Fruit fly (Drosophila melanogaster) whole organism, prepupa: ENCODE data around the gene CG8460.
A peak's percentile ranks its signal among the peaks of the same experiment; 100 is the strongest.

Source experiments
- Blimp-1 ChIP-seq: fragments of 200-800 bp; sonication (Bioruptor generic); optimal IDR thresholded peaks from 3 replicates; lab custom pipeline; 2017; ENCODE audit warnings: missing biosample characterization, missing genetic modification characterization, mild to moderate bottlenecking, moderate library complexity, missing genetic modification reagents
- CG10631 ChIP-seq: fragments of 200-800 bp; sonication (Bioruptor generic); optimal IDR thresholded peaks from 2 replicates; lab custom pipeline; 2016; ENCODE audit warnings: missing biosample characterization, missing genetic modification characterization
- CG11294 ChIP-seq: fragments of 200-800 bp; sonication (Bioruptor generic); IDR thresholded peaks from 2 replicates; pipeline ENCODE4 v1.3.6; 2022; ENCODE audit warnings: missing biosample characterization, missing genetic modification characterization
- CG11902 ChIP-seq: fragments of 200-800 bp; sonication (Bioruptor generic); optimal IDR thresholded peaks from 3 replicates; lab custom pipeline; 2016; ENCODE audit warnings: missing biosample characterization, missing genetic modification characterization
- CG16779 ChIP-seq: fragments of 200-800 bp; sonication (Bioruptor generic); optimal IDR thresholded peaks from 3 replicates; lab custom pipeline; 2017; ENCODE audit warnings: missing biosample characterization, mild to moderate bottlenecking, missing genetic modification characterization
- CG3032 ChIP-seq: fragments of 200-800 bp; optimal IDR thresholded peaks from 2 replicates; lab custom pipeline; 2019; ENCODE audit warnings: missing biosample characterization, mild to moderate bottlenecking, missing genetic modification characterization, moderate library complexity
- CG31627 ChIP-seq: fragments of 200-800 bp; sonication (Bioruptor generic); optimal IDR thresholded peaks from 3 replicates; lab custom pipeline; 2016; ENCODE audit warnings: missing biosample characterization, missing genetic modification characterization
- CG34406 ChIP-seq: fragments of 200-800 bp; sonication (Bioruptor generic); optimal IDR thresholded peaks from 3 replicates; lab custom pipeline; 2016; ENCODE audit warnings: missing biosample characterization, missing genetic modification characterization
- CG4318 ChIP-seq: fragments of 200-800 bp; sonication (Bioruptor generic); optimal IDR thresholded peaks from 3 replicates; lab custom pipeline; 2017; ENCODE audit warnings: missing biosample characterization, mild to moderate bottlenecking, missing genetic modification characterization
- CG6276 ChIP-seq: fragments of 200-800 bp; sonication (Bioruptor generic); optimal IDR thresholded peaks from 2 replicates; lab custom pipeline; 2017; ENCODE audit warnings: missing biosample characterization, mild to moderate bottlenecking, missing genetic modification characterization
- CG6792 ChIP-seq: fragments of 200-800 bp; sonication (Bioruptor generic); optimal IDR thresholded peaks from 3 replicates; lab custom pipeline; 2016; ENCODE audit warnings: missing biosample characterization, missing genetic modification characterization
- CG6808 ChIP-seq: fragments of 200-800 bp; sonication (Bioruptor generic); optimal IDR thresholded peaks from 3 replicates; lab custom pipeline; 2017; ENCODE audit warnings: missing biosample characterization, missing genetic modification characterization, mild to moderate bottlenecking, moderate library complexity, missing genetic modification reagents
- CG6854 ChIP-seq: fragments of 200-800 bp; sonication (Bioruptor generic); optimal IDR thresholded peaks from 2 replicates; lab custom pipeline; 2017; ENCODE audit warnings: missing biosample characterization, mild to moderate bottlenecking, missing genetic modification characterization
- CG8119 ChIP-seq: fragments of 200-800 bp; sonication (Bioruptor generic); IDR thresholded peaks from 3 replicates; pipeline ENCODE4 v1.3.6; 2022; ENCODE audit warnings: missing biosample characterization, missing genetic modification characterization
- CG8319 ChIP-seq: fragments of 200-800 bp; sonication (Bioruptor generic); optimal IDR thresholded peaks from 3 replicates; lab custom pipeline; 2016; ENCODE audit warnings: missing biosample characterization, missing genetic modification characterization
- CG8632 ChIP-seq: fragments of 200-800 bp; sonication (Bioruptor generic); optimal IDR thresholded peaks from 3 replicates; lab custom pipeline; 2016; ENCODE audit warnings: missing biosample characterization, missing genetic modification characterization
- CG9139 ChIP-seq: fragments of 200-800 bp; sonication (Bioruptor generic); optimal IDR thresholded peaks from 3 replicates; lab custom pipeline; 2017; ENCODE audit warnings: missing biosample characterization, mild to moderate bottlenecking, missing genetic modification characterization
- Ets96B ChIP-seq: fragments of 200-800 bp; optimal IDR thresholded peaks from 2 replicates; lab custom pipeline; 2019; ENCODE audit warnings: missing biosample characterization, mild to moderate bottlenecking, missing genetic modification characterization, moderate library complexity
- Gug ChIP-seq: fragments of 200-800 bp; sonication (Bioruptor generic); IDR thresholded peaks from 2 replicates; pipeline ENCODE4 v1.3.6; 2022; ENCODE audit warnings: missing biosample characterization, missing genetic modification characterization
- Hr39 ChIP-seq: fragments of 200-800 bp; sonication (Bioruptor generic); optimal IDR thresholded peaks from 2 replicates; lab custom pipeline; 2016; ENCODE audit warnings: missing biosample characterization, missing genetic modification characterization
- Lpt ChIP-seq: fragments of 200-800 bp; sonication (Bioruptor generic); optimal IDR thresholded peaks from 3 replicates; lab custom pipeline; 2016; ENCODE audit warnings: missing biosample characterization, missing genetic modification characterization
- OdsH ChIP-seq: fragments of 200-800 bp; sonication (Bioruptor generic); optimal IDR thresholded peaks from 3 replicates; lab custom pipeline; 2016; ENCODE audit warnings: missing biosample characterization, missing genetic modification characterization
- Smox ChIP-seq: fragments of 200-800 bp; sonication (Bioruptor generic); optimal IDR thresholded peaks from 3 replicates; lab custom pipeline; 2016; ENCODE audit warnings: missing biosample characterization, missing genetic modification characterization
- Sox102F ChIP-seq: fragments of 200-800 bp; sonication (Bioruptor generic); optimal IDR thresholded peaks from 2 replicates; lab custom pipeline; 2016; ENCODE audit warnings: missing biosample characterization, mild to moderate bottlenecking, missing genetic modification characterization
- Sox14 ChIP-seq: fragments of 200-800 bp; sonication (Bioruptor generic); optimal IDR thresholded peaks from 3 replicates; lab custom pipeline; 2016; ENCODE audit warnings: missing biosample characterization, missing genetic modification characterization
- Sox15 ChIP-seq: fragments of 200-800 bp; sonication (Bioruptor generic); optimal IDR thresholded peaks from 3 replicates; lab custom pipeline; 2016; ENCODE audit warnings: missing biosample characterization, missing genetic modification characterization
- acj6 ChIP-seq: fragments of 200-800 bp; sonication (Bioruptor generic); optimal IDR thresholded peaks from 3 replicates; lab custom pipeline; 2016; ENCODE audit warnings: missing biosample characterization, missing genetic modification characterization
- cyc ChIP-seq: fragments of 200-800 bp; sonication (Bioruptor generic); optimal IDR thresholded peaks from 3 replicates; lab custom pipeline; 2016; ENCODE audit warnings: missing biosample characterization, missing genetic modification characterization
- eg ChIP-seq: fragments of 200-800 bp; sonication (Bioruptor generic); IDR thresholded peaks from 3 replicates; pipeline ENCODE4 v1.3.6; 2022; ENCODE audit warnings: missing biosample characterization, missing genetic modification characterization
- esn ChIP-seq: fragments of 200-800 bp; sonication (Bioruptor generic); optimal IDR thresholded peaks from 2 replicates; lab custom pipeline; 2016; ENCODE audit warnings: missing biosample characterization, mild to moderate bottlenecking, missing genetic modification characterization, moderate library complexity
- fd59A ChIP-seq: fragments of 200-800 bp; sonication (Bioruptor generic); optimal IDR thresholded peaks from 2 replicates; lab custom pipeline; 2017; ENCODE audit warnings: missing biosample characterization, mild to moderate bottlenecking, missing genetic modification characterization, missing genetic modification reagents
- fd85E ChIP-seq: fragments of 200-800 bp; sonication (Bioruptor generic); optimal IDR thresholded peaks from 3 replicates; lab custom pipeline; 2016; ENCODE audit warnings: missing biosample characterization, missing genetic modification characterization
- fkh ChIP-seq: fragments of 200-800 bp; sonication (Bioruptor generic); optimal IDR thresholded peaks from 3 replicates; lab custom pipeline; 2017; ENCODE audit warnings: missing biosample characterization, mild to moderate bottlenecking, missing genetic modification characterization, moderate library complexity
- lz ChIP-seq: fragments of 200-800 bp; sonication (Bioruptor generic); optimal IDR thresholded peaks from 3 replicates; lab custom pipeline; 2016; ENCODE audit warnings: missing biosample characterization, missing genetic modification characterization
- net ChIP-seq: fragments of 200-800 bp; sonication (Bioruptor generic); optimal IDR thresholded peaks from 3 replicates; lab custom pipeline; 2016; ENCODE audit warnings: missing biosample characterization, missing genetic modification characterization
- pdm3 ChIP-seq: fragments of 200-800 bp; sonication (Bioruptor generic); optimal IDR thresholded peaks from 3 replicates; lab custom pipeline; 2016; ENCODE audit warnings: missing biosample characterization, missing genetic modification characterization
- ss ChIP-seq, 2 experiments: fragments of 200-800 bp; sonication (Bioruptor generic); optimal IDR thresholded peaks; 2 replicates in 1 of 2; 3 replicates in 1 of 2; lab custom pipeline; 2017 to 2018; ENCODE audit warnings: mild to moderate bottlenecking in 2 of 2, missing biosample characterization in 2 of 2, missing genetic modification characterization in 2 of 2, moderate library complexity in 1 of 2
- svp ChIP-seq: fragments of 200-800 bp; sonication (Bioruptor generic); peaks from one replicate; lab custom pipeline; 2016; ENCODE audit warnings: missing biosample characterization, missing genetic modification characterization
- vri ChIP-seq: fragments of 200-800 bp; sonication (Bioruptor generic); optimal IDR thresholded peaks from 3 replicates; lab custom pipeline; 2016; ENCODE audit warnings: missing biosample characterization, mild to moderate bottlenecking, missing genetic modification characterization

The CG8460 gene

dm6 chr2L:8195722-8196323, 1.2 kb upstream of the CG8460 start:
- TF ChIP-seq svp (GFP tag; lab: Kevin White, UChicago) = peak; percentile 99
- no peak for TF ChIP-seq CG8632
- no peak for TF ChIP-seq Smox (GFP tag; lab: Kevin White, UChicago)
- no peak for TF ChIP-seq CG4318

dm6 chr2L:8198757-8199156, 1.8 kb downstream of the CG8460 start, which contains the start of gene PGAP5:
PGAP5 (plus strand) TSS chr2L:8198882.
- TF ChIP-seq CG4318 (no peak), Ets96B (no peak), esn (GFP tag; lab: Kevin White, UChicago) (peak; percentile 35), CG31627 (GFP tag; lab: Kevin White, UChicago) (peak; percentile 0)

dm6 chr2L:8202569-8202968, 5.6 kb downstream of the CG8460 start:
- TF ChIP-seq OdsH = no peak
- no peak for TF ChIP-seq CG8319 (GFP tag; lab: Kevin White, UChicago)
- TF ChIP-seq CG3032 (tag; lab: Kevin White, UChicago) = no peak
- no peak for TF ChIP-seq acj6 (GFP tag; lab: Kevin White, UChicago)
- no peak for TF ChIP-seq CG4318
- no peak for TF ChIP-seq CG6276
- TF ChIP-seq net (GFP tag; lab: Kevin White, UChicago) = no peak
- no peak for TF ChIP-seq CG8632
- TF ChIP-seq Sox102F (GFP tag; lab: Kevin White, UChicago) = no peak
- TF ChIP-seq vri (GFP tag; lab: Kevin White, UChicago) = no peak
- no peak for TF ChIP-seq CG34406 (GFP tag; lab: Kevin White, UChicago)
- no peak for TF ChIP-seq Sox14 (GFP tag; lab: Kevin White, UChicago)

dm6 chr2L:8203748-8204147, 6.8 kb downstream of the CG8460 start:
- TF ChIP-seq CG11902 (GFP tag; lab: Kevin White, UChicago) (no peak), fkh (peak; percentile 3), fd85E (GFP tag; lab: Kevin White, UChicago) (no peak)

- TF ChIP-seq CG11294 (no peak), fd59A (no peak), fd85E (GFP tag; lab: Kevin White, UChicago) (no peak), CG6276 (peak; percentile 26), CG16779 (tag; lab: Kevin White, UChicago) (no peak), svp (GFP tag; lab: Kevin White, UChicago) (peak; percentile 66), Ets96B (no peak), Gug (GFP tag; lab: Robert Waterston, UW) (no peak), CG11902 (GFP tag; lab: Kevin White, UChicago) (no peak), ss (GFP tag; optimal IDR thresholded peaks at IDR 0.05; lab: Kevin White, UChicago) (peak in 1 of 2 experiments; percentile 35), CG8119 (GFP tag; lab: Robert Waterston, UW) (no peak), CG10631 (GFP tag; lab: Kevin White, UChicago) (no peak), acj6 (GFP tag; lab: Kevin White, UChicago) (no peak), Sox15 (GFP tag; lab: Kevin White, UChicago) (no peak), CG6808 (GFP tag; lab: Kevin White, UChicago) (peak; percentile 19), CG6792 (no peak), Hr39 (GFP tag; lab: Kevin White, UChicago) (no peak)
- TF ChIP-seq, all 60 proteins: peak for 4
Observed at dm6 chr2L:8204366-8204765, 7.4 kb downstream of the CG8460 start.

- TF ChIP-seq cyc (GFP tag; lab: Kevin White, UChicago) (peak; percentile 99), eg (GFP tag; lab: Robert Waterston, UW) (peak; percentile 99), CG3032 (tag; lab: Kevin White, UChicago) (peak; percentile 94), acj6 (GFP tag; lab: Kevin White, UChicago) (peak; percentile 87), pdm3 (GFP tag; lab: Kevin White, UChicago) (peak; percentile 93), Sox15 (GFP tag; lab: Kevin White, UChicago) (peak; percentile 89), CG8632 (peak; percentile 92), lz (peak; percentile 95), Lpt (GFP tag; lab: Kevin White, UChicago) (peak; percentile 84), vri (GFP tag; lab: Kevin White, UChicago) (peak; percentile 97), fd85E (GFP tag; lab: Kevin White, UChicago) (peak; percentile 96), net (GFP tag; lab: Kevin White, UChicago) (peak; percentile 100), esn (GFP tag; lab: Kevin White, UChicago) (peak; percentile 98), CG6854 (GFP tag; lab: Kevin White, UChicago) (peak; percentile 98), CG8319 (GFP tag; lab: Kevin White, UChicago) (peak; percentile 96), Gug (GFP tag; lab: Robert Waterston, UW) (peak; percentile 96), Blimp-1 (peak; percentile 87), CG9139 (GFP tag; lab: Kevin White, UChicago) (peak; percentile 99)
Observed at dm6 chr2L:8204996-8205567, 8.1 kb downstream of the CG8460 start, which contains the start of gene SLC5A11. SLC5A11 (minus strand) TSS chr2L:8205132.
